Fruit fly (Drosophila melanogaster) whole organism, prepupa: ENCODE data around the gene CG32266.

ENCODE experiments used
- CG10631 ChIP-seq: fragments of 200-800 bp; sonication (Bioruptor generic); optimal IDR thresholded peaks from 2 replicates; lab custom pipeline; 2016; ENCODE audit warnings: missing biosample characterization, missing genetic modification characterization
- CG10669 ChIP-seq: fragments of 200-800 bp; sonication (Bioruptor generic); optimal IDR thresholded peaks from 3 replicates; lab custom pipeline; 2018; ENCODE audit warnings: missing biosample characterization, mild to moderate bottlenecking, missing genetic modification characterization, moderate library complexity
- CG11902 ChIP-seq: fragments of 200-800 bp; sonication (Bioruptor generic); optimal IDR thresholded peaks from 3 replicates; lab custom pipeline; 2016; ENCODE audit warnings: missing biosample characterization, missing genetic modification characterization
- CG15336 ChIP-seq: fragments of 200-800 bp; sonication (Bioruptor generic); IDR thresholded peaks from 2 replicates; pipeline ENCODE4 v1.3.6; 2022; ENCODE audit warnings: missing biosample characterization, missing genetic modification characterization
- CG31627 ChIP-seq: fragments of 200-800 bp; sonication (Bioruptor generic); optimal IDR thresholded peaks from 3 replicates; lab custom pipeline; 2016; ENCODE audit warnings: missing biosample characterization, missing genetic modification characterization
- CG34406 ChIP-seq: fragments of 200-800 bp; sonication (Bioruptor generic); optimal IDR thresholded peaks from 3 replicates; lab custom pipeline; 2016; ENCODE audit warnings: missing biosample characterization, missing genetic modification characterization
- CG4318 ChIP-seq: fragments of 200-800 bp; sonication (Bioruptor generic); optimal IDR thresholded peaks from 3 replicates; lab custom pipeline; 2017; ENCODE audit warnings: missing biosample characterization, mild to moderate bottlenecking, missing genetic modification characterization
- CG6163 ChIP-seq: fragments of 200-800 bp; sonication (Bioruptor generic); IDR thresholded peaks from 3 replicates; pipeline ENCODE4 v1.3.6; 2022; ENCODE audit warnings: missing biosample characterization, missing genetic modification characterization
- CG6276 ChIP-seq: fragments of 200-800 bp; sonication (Bioruptor generic); optimal IDR thresholded peaks from 2 replicates; lab custom pipeline; 2017; ENCODE audit warnings: missing biosample characterization, mild to moderate bottlenecking, missing genetic modification characterization
- CG6792 ChIP-seq: fragments of 200-800 bp; sonication (Bioruptor generic); optimal IDR thresholded peaks from 3 replicates; lab custom pipeline; 2016; ENCODE audit warnings: missing biosample characterization, missing genetic modification characterization
- CG6808 ChIP-seq: fragments of 200-800 bp; sonication (Bioruptor generic); optimal IDR thresholded peaks from 3 replicates; lab custom pipeline; 2017; ENCODE audit warnings: missing biosample characterization, missing genetic modification characterization, mild to moderate bottlenecking, moderate library complexity, missing genetic modification reagents
- CG6854 ChIP-seq: fragments of 200-800 bp; sonication (Bioruptor generic); optimal IDR thresholded peaks from 2 replicates; lab custom pipeline; 2017; ENCODE audit warnings: missing biosample characterization, mild to moderate bottlenecking, missing genetic modification characterization
- CG7368 ChIP-seq: fragments of 200-800 bp; sonication (Bioruptor generic); optimal IDR thresholded peaks from 3 replicates; lab custom pipeline; 2016; ENCODE audit warnings: missing biosample characterization, missing genetic modification characterization
- CG8119 ChIP-seq: fragments of 200-800 bp; sonication (Bioruptor generic); IDR thresholded peaks from 3 replicates; pipeline ENCODE4 v1.3.6; 2022; ENCODE audit warnings: missing biosample characterization, missing genetic modification characterization
- CG8632 ChIP-seq: fragments of 200-800 bp; sonication (Bioruptor generic); optimal IDR thresholded peaks from 3 replicates; lab custom pipeline; 2016; ENCODE audit warnings: missing biosample characterization, missing genetic modification characterization
- CG9139 ChIP-seq: fragments of 200-800 bp; sonication (Bioruptor generic); optimal IDR thresholded peaks from 3 replicates; lab custom pipeline; 2017; ENCODE audit warnings: missing biosample characterization, mild to moderate bottlenecking, missing genetic modification characterization
- Eip75B ChIP-seq: fragments of 200-800 bp; sonication (Bioruptor generic); optimal IDR thresholded peaks from 3 replicates; lab custom pipeline; 2016; ENCODE audit warnings: missing biosample characterization, missing genetic modification characterization
- Eip78C ChIP-seq: fragments of 200-800 bp; sonication (Bioruptor generic); peaks from one replicate; lab custom pipeline; 2016; ENCODE audit warnings: missing biosample characterization, missing genetic modification characterization
- Eip93F ChIP-seq: fragments of 200-800 bp; sonication (Bioruptor generic); optimal IDR thresholded peaks from 2 replicates; lab custom pipeline; 2016; ENCODE audit warnings: missing biosample characterization, mild to moderate bottlenecking, missing genetic modification characterization
- Ets21C ChIP-seq: fragments of 200-800 bp; sonication (Bioruptor generic); optimal IDR thresholded peaks from 3 replicates; lab custom pipeline; 2016; ENCODE audit warnings: missing biosample characterization, missing genetic modification characterization
- Gug ChIP-seq: fragments of 200-800 bp; sonication (Bioruptor generic); IDR thresholded peaks from 2 replicates; pipeline ENCODE4 v1.3.6; 2022; ENCODE audit warnings: missing biosample characterization, missing genetic modification characterization
- Hr38 ChIP-seq: sonication (Bioruptor generic); optimal IDR thresholded peaks from 2 replicates; lab custom pipeline; 2016; ENCODE audit warnings: missing biosample characterization, missing genetic modification characterization
- Hr39 ChIP-seq: fragments of 200-800 bp; sonication (Bioruptor generic); optimal IDR thresholded peaks from 2 replicates; lab custom pipeline; 2016; ENCODE audit warnings: missing biosample characterization, missing genetic modification characterization
- Lpt ChIP-seq: fragments of 200-800 bp; sonication (Bioruptor generic); optimal IDR thresholded peaks from 3 replicates; lab custom pipeline; 2016; ENCODE audit warnings: missing biosample characterization, missing genetic modification characterization
- Met ChIP-seq: fragments of 200-800 bp; sonication (Bioruptor generic); optimal IDR thresholded peaks from 3 replicates; lab custom pipeline; 2016; ENCODE audit warnings: missing biosample characterization, missing genetic modification characterization
- Smox ChIP-seq: fragments of 200-800 bp; sonication (Bioruptor generic); optimal IDR thresholded peaks from 3 replicates; lab custom pipeline; 2016; ENCODE audit warnings: missing biosample characterization, missing genetic modification characterization
- Sox102F ChIP-seq: fragments of 200-800 bp; sonication (Bioruptor generic); optimal IDR thresholded peaks from 2 replicates; lab custom pipeline; 2016; ENCODE audit warnings: missing biosample characterization, mild to moderate bottlenecking, missing genetic modification characterization
- Sox14 ChIP-seq: fragments of 200-800 bp; sonication (Bioruptor generic); optimal IDR thresholded peaks from 3 replicates; lab custom pipeline; 2016; ENCODE audit warnings: missing biosample characterization, missing genetic modification characterization
- achi ChIP-seq: fragments of 200-800 bp; sonication (Bioruptor generic); optimal IDR thresholded peaks from 3 replicates; lab custom pipeline; 2016; ENCODE audit warnings: missing biosample characterization, missing genetic modification characterization
- cyc ChIP-seq: fragments of 200-800 bp; sonication (Bioruptor generic); optimal IDR thresholded peaks from 3 replicates; lab custom pipeline; 2016; ENCODE audit warnings: missing biosample characterization, missing genetic modification characterization
- dac ChIP-seq: fragments of 200-800 bp; sonication (Bioruptor generic); optimal IDR thresholded peaks from 2 replicates; lab custom pipeline; 2017; ENCODE audit warnings: missing biosample characterization, mild to moderate bottlenecking, missing genetic modification characterization
- dsx ChIP-seq: fragments of 200-800 bp; optimal IDR thresholded peaks from 3 replicates; lab custom pipeline; 2019; ENCODE audit warnings: missing biosample characterization, mild to moderate bottlenecking, missing genetic modification characterization, moderate library complexity; ENCODE audit not compliant: poor library complexity, severe bottlenecking
- eg ChIP-seq: fragments of 200-800 bp; sonication (Bioruptor generic); IDR thresholded peaks from 3 replicates; pipeline ENCODE4 v1.3.6; 2022; ENCODE audit warnings: missing biosample characterization, missing genetic modification characterization
- fd59A ChIP-seq: fragments of 200-800 bp; sonication (Bioruptor generic); optimal IDR thresholded peaks from 2 replicates; lab custom pipeline; 2017; ENCODE audit warnings: missing biosample characterization, mild to moderate bottlenecking, missing genetic modification characterization, missing genetic modification reagents
- fd85E ChIP-seq: fragments of 200-800 bp; sonication (Bioruptor generic); optimal IDR thresholded peaks from 3 replicates; lab custom pipeline; 2016; ENCODE audit warnings: missing biosample characterization, missing genetic modification characterization
- fkh ChIP-seq: fragments of 200-800 bp; sonication (Bioruptor generic); optimal IDR thresholded peaks from 3 replicates; lab custom pipeline; 2017; ENCODE audit warnings: missing biosample characterization, mild to moderate bottlenecking, missing genetic modification characterization, moderate library complexity
- net ChIP-seq: fragments of 200-800 bp; sonication (Bioruptor generic); optimal IDR thresholded peaks from 3 replicates; lab custom pipeline; 2016; ENCODE audit warnings: missing biosample characterization, missing genetic modification characterization
- pdm3 ChIP-seq: fragments of 200-800 bp; sonication (Bioruptor generic); optimal IDR thresholded peaks from 3 replicates; lab custom pipeline; 2016; ENCODE audit warnings: missing biosample characterization, missing genetic modification characterization
- salr ChIP-seq, 2 experiments: fragments of 200-800 bp; sonication (Bioruptor generic); optimal IDR thresholded peaks; 3 replicates each; lab custom pipeline; 2016 to 2018; ENCODE audit warnings: missing biosample characterization in 2 of 2, missing genetic modification characterization in 2 of 2, mild to moderate bottlenecking in 1 of 2
- spab ChIP-seq: fragments of 200-800 bp; sonication (Bioruptor generic); optimal IDR thresholded peaks from 2 replicates; lab custom pipeline; 2017; ENCODE audit warnings: missing biosample characterization, mild to moderate bottlenecking, missing genetic modification characterization, missing genetic modification reagents
- ss ChIP-seq, 2 experiments: fragments of 200-800 bp; sonication (Bioruptor generic); optimal IDR thresholded peaks; 2 replicates in 1 of 2; 3 replicates in 1 of 2; lab custom pipeline; 2017 to 2018; ENCODE audit warnings: mild to moderate bottlenecking in 2 of 2, missing biosample characterization in 2 of 2, missing genetic modification characterization in 2 of 2, moderate library complexity in 1 of 2
- vri ChIP-seq: fragments of 200-800 bp; sonication (Bioruptor generic); optimal IDR thresholded peaks from 3 replicates; lab custom pipeline; 2016; ENCODE audit warnings: missing biosample characterization, mild to moderate bottlenecking, missing genetic modification characterization

Gene CG32266

DNA sequence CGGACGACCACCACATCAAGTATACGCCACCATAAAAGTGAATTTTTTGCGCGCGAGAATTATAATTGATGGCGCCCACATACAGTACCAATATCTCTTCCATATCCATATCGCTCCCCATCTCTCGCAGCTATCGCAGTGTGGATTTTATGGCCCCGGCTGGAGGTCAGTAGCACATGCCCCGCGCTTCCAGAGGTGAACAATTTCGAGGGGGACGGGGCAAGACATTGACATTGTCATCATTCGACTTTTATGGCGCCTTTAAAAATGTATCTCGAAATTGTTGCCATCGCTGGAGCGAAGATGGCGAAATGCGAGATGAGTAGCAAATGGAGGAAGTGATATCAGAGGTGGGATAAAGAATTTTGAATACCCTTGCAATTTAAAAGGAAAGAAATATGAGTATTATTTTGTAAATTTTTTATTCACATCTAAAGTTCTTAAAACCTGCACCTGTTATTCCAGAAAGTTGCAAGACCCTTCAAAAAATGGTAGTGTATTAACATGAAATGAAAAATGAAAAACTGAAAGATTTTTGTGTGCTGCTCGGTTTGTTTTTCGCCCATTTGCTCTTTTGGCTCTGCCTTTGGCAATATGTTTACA lies 30.1 kb upstream of the CG32266 start (continued):
- TF ChIP-seq CG7368 (GFP tag; lab: Kevin White, UChicago) (no peak), Eip78C (GFP tag; lab: Kevin White, UChicago) (peak; percentile 59)

DNA sequence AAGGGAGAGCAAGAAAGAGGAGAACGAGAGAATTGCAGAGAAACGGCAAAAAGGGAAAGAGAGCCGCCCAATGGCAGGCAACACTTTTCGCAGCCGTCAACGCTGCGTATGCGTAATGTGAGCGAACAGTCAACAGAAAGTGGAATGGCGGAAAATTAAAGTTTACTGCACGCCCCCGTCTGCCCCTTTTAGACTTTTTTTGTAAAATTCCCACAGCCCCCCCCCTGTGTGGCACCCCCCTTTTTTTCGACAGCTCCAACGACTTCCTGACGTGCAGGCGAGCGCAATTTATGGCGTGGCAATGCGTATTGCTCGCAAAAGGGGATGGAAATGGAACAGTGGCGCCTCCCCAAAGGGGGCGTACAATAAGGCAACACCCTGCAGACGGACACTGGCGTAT lies 27.3 kb upstream of the CG32266 start:
- TF ChIP-seq CG6276 (GFP tag; lab: Kevin White, UChicago) (no peak), CG34406 (no peak), Hr39 (GFP tag; lab: Kevin White, UChicago) (no peak), eg (GFP tag; lab: Robert Waterston, UW) (0 out of 3 replicates have a peak, but pooled peaks have one; percentile 15), fkh (no peak), spab (no peak)

DNA sequence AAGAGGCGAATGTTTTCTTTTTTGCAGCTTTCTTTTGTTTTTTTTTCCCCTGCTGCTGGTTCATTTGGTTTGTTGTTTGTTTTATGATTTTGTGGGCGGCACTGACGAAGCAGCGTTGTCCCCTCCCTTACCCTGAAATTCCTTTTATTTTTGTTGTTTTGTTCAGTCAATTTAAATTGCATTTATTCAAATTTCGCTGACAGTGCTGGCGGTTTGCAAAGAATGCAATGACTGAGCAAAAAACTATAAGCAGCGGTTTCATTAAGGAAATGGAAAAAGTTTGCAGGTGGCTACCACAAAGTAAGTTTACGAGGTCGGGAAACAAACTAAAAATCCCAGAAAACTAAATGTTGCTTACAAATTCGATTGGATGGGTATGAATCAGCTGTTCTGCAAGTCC lies 26.3 kb upstream of the CG32266 start:
- TF ChIP-seq fkh, result no peak
- TF ChIP-seq pdm3, result no peak
- TF ChIP-seq CG31627 (GFP tag; lab: Kevin White, UChicago), result no peak
- TF ChIP-seq CG15336, result 0 out of 2 replicates have a peak, but pooled peaks have one; percentile 17

DNA sequence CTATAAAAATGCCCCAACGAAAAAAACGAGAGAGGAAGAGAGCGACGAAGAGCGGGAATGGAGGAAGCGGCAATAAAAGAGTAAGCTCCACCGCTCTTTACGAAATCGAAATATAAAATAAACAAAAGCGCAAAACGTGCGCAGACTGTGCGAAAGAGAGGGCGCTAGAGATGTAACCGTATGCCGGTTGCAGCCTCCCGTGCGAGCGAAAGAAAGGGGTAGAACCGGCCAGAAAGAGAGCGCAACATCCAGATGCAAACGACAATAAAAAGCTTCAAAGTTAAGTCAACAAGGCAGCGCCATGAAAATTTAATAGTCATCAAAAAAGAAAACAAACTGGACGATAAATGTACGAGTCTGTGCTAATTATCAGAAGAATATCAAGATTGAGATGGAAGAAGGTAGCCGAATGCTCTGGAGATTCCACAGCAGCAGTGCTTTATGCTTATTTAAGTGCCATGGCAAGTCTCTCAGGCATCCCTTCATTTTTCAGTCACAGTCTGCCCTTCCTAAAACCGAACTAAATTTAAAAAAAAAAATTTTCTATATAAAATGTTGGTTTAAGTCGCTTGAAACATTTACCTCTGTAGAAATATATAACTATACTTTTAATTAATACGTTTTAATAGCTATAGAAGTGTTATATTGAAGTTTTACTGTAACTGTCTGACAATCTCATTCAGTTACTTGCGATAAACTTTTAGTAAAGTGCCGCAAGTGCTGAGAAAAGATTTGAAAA lies 24.7 kb upstream of the CG32266 start:
- peak; percentile 79 for TF ChIP-seq CG9139 (GFP tag; lab: Kevin White, UChicago)
- TF ChIP-seq CG7368 (GFP tag; lab: Kevin White, UChicago), result no peak
- TF ChIP-seq dsx, result peak; percentile 54
- TF ChIP-seq Eip75B (GFP tag; lab: Kevin White, UChicago), result peak; percentile 45
- peak; percentile 25 for TF ChIP-seq dac (GFP tag; lab: Kevin White, UChicago)
- TF ChIP-seq CG6854 (GFP tag; lab: Kevin White, UChicago), result peak; percentile 63
- peak; percentile 36 for TF ChIP-seq vri (GFP tag; lab: Kevin White, UChicago)
- no peak for TF ChIP-seq Hr38 (GFP tag; lab: Kevin White, UChicago)
- peak; percentile 7 for TF ChIP-seq CG6792
- TF ChIP-seq spab, result peak; percentile 64
- peak; percentile 64 for TF ChIP-seq CG10631 (GFP tag; lab: Kevin White, UChicago)
- TF ChIP-seq Ets21C (GFP tag; lab: Kevin White, UChicago), result no peak
- no peak for TF ChIP-seq cyc (GFP tag; lab: Kevin White, UChicago)
- peak; percentile 16 for TF ChIP-seq Sox102F
- TF ChIP-seq fkh, result peak; percentile 96
- TF ChIP-seq CG6163 (GFP tag; lab: Robert Waterston, UW), result peak; percentile 75
- peak; percentile 76 to 83 for TF ChIP-seq ss (GFP tag; optimal IDR thresholded peaks at IDR 0.05; lab: Kevin White, UChicago)
- peak; percentile 68; the same call in 1 of the 3 replicates for TF ChIP-seq CG8119
- TF ChIP-seq Eip93F (GFP tag; lab: Kevin White, UChicago), result no peak
- peak; percentile 16 for TF ChIP-seq Lpt (GFP tag; lab: Kevin White, UChicago)
- peak; percentile 63 for TF ChIP-seq Sox14 (GFP tag; lab: Kevin White, UChicago)
- TF ChIP-seq salr (GFP tag; optimal IDR thresholded peaks at IDR 0.05; lab: Kevin White, UChicago), result peak; percentile 18 to 48
- TF ChIP-seq fd59A (GFP tag; lab: Kevin White, UChicago), result peak; percentile 56
- peak; percentile 41 for TF ChIP-seq CG31627 (GFP tag; lab: Kevin White, UChicago)
- no peak for TF ChIP-seq fd85E
- TF ChIP-seq CG11902, result no peak
- TF ChIP-seq CG6808 (GFP tag; lab: Kevin White, UChicago), result peak; percentile 71
- peak; percentile 51 for TF ChIP-seq CG8632 (GFP tag; lab: Kevin White, UChicago)
- TF ChIP-seq CG4318, result peak; percentile 38
- TF ChIP-seq Gug (GFP tag; lab: Robert Waterston, UW), result no peak; the same call in 1 of the 2 replicates
- peak; percentile 51 for TF ChIP-seq Smox (GFP tag; lab: Kevin White, UChicago)
- peak; percentile 48 for TF ChIP-seq CG15336
- peak; percentile 66 for TF ChIP-seq eg (GFP tag; lab: Robert Waterston, UW)
- peak; percentile 60 for TF ChIP-seq pdm3
- TF ChIP-seq Met (GFP tag; lab: Kevin White, UChicago), result peak; percentile 75
- peak; percentile 1 for TF ChIP-seq Hr39 (GFP tag; lab: Kevin White, UChicago)
- peak; percentile 65 for TF ChIP-seq net
- no peak for TF ChIP-seq CG10669
- peak; percentile 53 for TF ChIP-seq achi (GFP tag; lab: Kevin White, UChicago)
